Worm (Caenorhabditis elegans) whole organism, L3 larva: ENCODE results near the gene F02A9.7.

Experiments used
- ZK546.5 ChIP-seq: sonication (generic microtip); optimal IDR thresholded peaks from 2 replicates; lab custom pipeline; 2017; ENCODE audit warnings: missing biosample characterization, missing genetic modification characterization
- aly-2 ChIP-seq: fragments of 150-350 bp; optimal IDR thresholded peaks from 2 replicates; lab custom pipeline; 2014; ENCODE audit warnings: missing biosample characterization, missing genetic modification characterization
- ama-1 ChIP-seq: fragments of 150-350 bp; optimal IDR thresholded peaks from 2 replicates; lab custom pipeline; 2018
- ceh-28 ChIP-seq: fragments of 150-350 bp; optimal IDR thresholded peaks from 2 replicates; lab custom pipeline; 2014; ENCODE audit warnings: missing biosample characterization, missing genetic modification reagents, missing genetic modification characterization
- lin-39 ChIP-seq: fragments of 150-350 bp; optimal IDR thresholded peaks from 2 replicates; lab custom pipeline; 2018; ENCODE audit warnings: missing biosample characterization, missing genetic modification reagents, missing genetic modification characterization
- nfya-1 ChIP-seq: sonication (generic microtip); optimal IDR thresholded peaks from 2 replicates; lab custom pipeline; 2017; ENCODE audit warnings: missing genetic modification characterization, mild to moderate bottlenecking, missing compliant biosample characterization, antibody characterized with exemption, moderate library complexity; ENCODE audit not compliant: insufficient read depth
- nhr-12 ChIP-seq: fragments of 150-350 bp; optimal IDR thresholded peaks from 2 replicates; lab custom pipeline; 2014; ENCODE audit warnings: missing biosample characterization, missing genetic modification characterization
- ztf-11 ChIP-seq: fragments of 150-350 bp; optimal IDR thresholded peaks from 2 replicates; lab custom pipeline; 2014; ENCODE audit warnings: missing biosample characterization, missing genetic modification characterization

ce11 chrIII:9081055-9081454 is 5.6 kb upstream of the F02A9.7 start, which contains the start of gene far-1:
- TF ChIP-seq aly-2 (tag; lab: Kevin White, UChicago) (no peak), nfya-1 (tag; lab: Kevin White, UChicago) (peak; percentile 31), ceh-28 (tag; lab: Kevin White, UChicago) (no peak), ama-1 (lab: Kevin White, UChicago) (no peak), ZK546.5 (no peak), ztf-11 (no peak), nhr-12 (tag; lab: Kevin White, UChicago) (no peak), lin-39 (tag; lab: Kevin White, UChicago) (no peak)
